Worm (Caenorhabditis elegans) whole organism, L1 larva: ENCODE data around the gene F10G7.12.

ENCODE experiments used
- aly-2 ChIP-seq: fragments of 150-350 bp; optimal IDR thresholded peaks from 2 replicates; lab custom pipeline; 2014; ENCODE audit warnings: missing biosample characterization, missing genetic modification characterization
- ceh-82 ChIP-seq, 3 experiments: fragments of 150-350 bp in 1 of 3; sonication (generic microtip) in 2 of 3; optimal IDR thresholded peaks; 2 replicates each; lab custom pipeline; 2014 to 2017; ENCODE audit warnings: missing biosample characterization in 3 of 3, missing genetic modification characterization in 3 of 3
- ces-1 ChIP-seq: fragments of 150-350 bp; optimal IDR thresholded peaks from 2 replicates; lab custom pipeline; 2014; ENCODE audit warnings: missing biosample characterization, missing genetic modification reagents, missing genetic modification characterization
- dpl-1 ChIP-seq, 3 experiments: fragments of 150-350 bp in 2 of 3; sonication (generic microtip) in 1 of 3; optimal IDR thresholded peaks; 2 replicates each; lab custom pipeline; 2014 to 2017; ENCODE audit warnings: missing biosample characterization in 3 of 3, missing genetic modification characterization in 3 of 3, missing genetic modification reagents in 3 of 3
- egl-27 ChIP-seq, 2 experiments: fragments of 150-350 bp in 1 of 2; sonication (generic microtip); optimal IDR thresholded peaks; 3 replicates each; lab custom pipeline; 2017 to 2018; ENCODE audit warnings: missing biosample characterization in 2 of 2, missing genetic modification characterization in 2 of 2, missing genetic modification reagents in 2 of 2
- fos-1 ChIP-seq: fragments of 150-350 bp; optimal IDR thresholded peaks from 2 replicates; lab custom pipeline; 2014; ENCODE audit warnings: missing biosample characterization, missing genetic modification characterization
- lir-3 ChIP-seq: sonication (generic microtip); optimal IDR thresholded peaks from 2 replicates; lab custom pipeline; 2016; ENCODE audit warnings: mild to moderate bottlenecking, missing genetic modification characterization, moderate library complexity, missing compliant biosample characterization; ENCODE audit not compliant: poor library complexity
- mep-1 ChIP-seq: fragments of 150-350 bp; optimal IDR thresholded peaks from 2 replicates; lab custom pipeline; 2014; ENCODE audit warnings: missing biosample characterization, missing genetic modification characterization
- nhr-20 ChIP-seq: sonication (generic microtip); optimal IDR thresholded peaks from 2 replicates; lab custom pipeline; 2016; ENCODE audit warnings: mild to moderate bottlenecking, missing genetic modification characterization, missing compliant biosample characterization
- nhr-28 ChIP-seq: fragments of 150-350 bp; optimal IDR thresholded peaks from 2 replicates; lab custom pipeline; 2014; ENCODE audit warnings: missing biosample characterization, missing genetic modification characterization
- nhr-90 ChIP-seq: sonication (generic microtip); optimal IDR thresholded peaks from 2 replicates; lab custom pipeline; 2016; ENCODE audit warnings: mild to moderate bottlenecking, missing genetic modification characterization, missing compliant biosample characterization; ENCODE audit not compliant: poor library complexity

- TF ChIP-seq egl-27 (tag; optimal IDR thresholded peaks at IDR 0.05; lab: Kevin White, UChicago) = no peak
- TF ChIP-seq nhr-20 (tag; lab: Kevin White, UChicago) = peak; percentile 19
- no peak for TF ChIP-seq nhr-28 (tag; lab: Kevin White, UChicago)
- TF ChIP-seq aly-2 = no peak
- no peak for TF ChIP-seq ces-1 (GFP tag; lab: Kevin White, UChicago)
- no peak for TF ChIP-seq nhr-90 (tag; lab: Kevin White, UChicago)
- peak in 2 of 3 experiments; percentile 9 to 79 for TF ChIP-seq ceh-82 (tag; optimal IDR thresholded peaks at IDR 0.05; lab: Kevin White, UChicago)
- no peak for TF ChIP-seq lir-3 (tag; lab: Kevin White, UChicago)
- TF ChIP-seq dpl-1 (GFP tag; optimal IDR thresholded peaks at IDR 0.05; lab: Kevin White, UChicago) = peak; percentile 17 to 60 (median 17)
- TF ChIP-seq mep-1 (tag; lab: Kevin White, UChicago) = peak; percentile 61
- no peak for TF ChIP-seq fos-1
Measured at ce11 chrII:4672584-4673110, 16.9 kb upstream of the F10G7.12 start, which contains the start of the genes clec-140 and hmg-11.
